Worm (Caenorhabditis elegans) whole organism, early embryonic: Measurements from ENCODE around the gene srd-33.

Experiments
- B0310.2 ChIP-seq: sonication (generic microtip); optimal IDR thresholded peaks from 2 replicates; lab custom pipeline; 2016; ENCODE audit warnings: mild to moderate bottlenecking, missing genetic modification characterization, missing compliant biosample characterization
- F13C5.2 ChIP-seq: sonication (generic microtip); optimal IDR thresholded peaks from 2 replicates; lab custom pipeline; 2017; ENCODE audit warnings: mild to moderate bottlenecking, missing genetic modification characterization, inconsistent platforms, missing compliant biosample characterization
- ama-1 ChIP-seq: fragments of 150-350 bp; optimal IDR thresholded peaks from 2 replicates; lab custom pipeline; 2014
- ceh-13 ChIP-seq: fragments of 200-800 bp; sonication (Bioruptor generic); optimal IDR thresholded peaks from 2 replicates; lab custom pipeline; 2018; ENCODE audit warnings: mild to moderate bottlenecking, missing genetic modification characterization, missing compliant biosample characterization
- ets-7 ChIP-seq: sonication (generic microtip); optimal IDR thresholded peaks from 2 replicates; lab custom pipeline; 2016; ENCODE audit warnings: missing genotype, missing genetic modification characterization, missing compliant biosample characterization
- flt-1 ChIP-seq: fragments of 200-800 bp; sonication (Bioruptor generic); IDR thresholded peaks from 2 replicates; pipeline ENCODE4 v1.3.6; 2022; ENCODE audit warnings: missing genetic modification characterization, missing compliant biosample characterization
- hmbx-1 ChIP-seq: sonication (generic microtip); optimal IDR thresholded peaks from 2 replicates; lab custom pipeline; 2016; ENCODE audit warnings: mild to moderate bottlenecking, missing genetic modification characterization, missing compliant biosample characterization
- hmg-4 ChIP-seq: fragments of 200-800 bp; sonication (Bioruptor generic); optimal IDR thresholded peaks from 2 replicates; lab custom pipeline; 2018; ENCODE audit warnings: mild to moderate bottlenecking, missing genetic modification characterization, missing compliant biosample characterization
- pes-1 ChIP-seq: fragments of 200-800 bp; sonication (Bioruptor generic); IDR thresholded peaks from 2 replicates; pipeline ENCODE4 v1.3.6; 2022; ENCODE audit warnings: missing genetic modification reagents, missing genetic modification characterization, missing compliant biosample characterization
- scrt-1 ChIP-seq: fragments of 200-800 bp; sonication (Bioruptor generic); IDR thresholded peaks from 2 replicates; pipeline ENCODE4 v1.3.6; 2022; ENCODE audit warnings: missing genetic modification characterization, missing compliant biosample characterization
- tbx-37 ChIP-seq: fragments of 200-800 bp; sonication (Bioruptor generic); conservative IDR thresholded peaks from 2 replicates; pipeline ENCODE4 v1.3.6; 2022; ENCODE audit warnings: missing genetic modification reagents, missing genetic modification characterization, missing compliant biosample characterization
- tra-4 ChIP-seq: sonication (generic microtip); optimal IDR thresholded peaks from 2 replicates; lab custom pipeline; 2017; ENCODE audit warnings: missing genetic modification characterization, missing compliant biosample characterization

ce11 chrV:4914879-4915278, 42.8 kb downstream of the srd-33 start, which contains the start of gene H23N18.6:
- TF ChIP-seq ama-1 = no peak
- TF ChIP-seq flt-1 (GFP tag; lab: Robert Waterston, UW) = no peak
- no peak for TF ChIP-seq ets-7 (tag; lab: Kevin White, UChicago)
- TF ChIP-seq B0310.2 = no peak
- TF ChIP-seq F13C5.2 (tag; lab: Kevin White, UChicago) = no peak
- TF ChIP-seq hmbx-1 (tag; lab: Kevin White, UChicago) = no peak
- TF ChIP-seq tra-4 (tag; lab: Kevin White, UChicago) = no peak
- no peak for TF ChIP-seq ceh-13
- TF ChIP-seq scrt-1 = no peak
- TF ChIP-seq hmg-4 = no peak
- TF ChIP-seq tbx-37 (GFP tag; lab: Robert Waterston, UW) = no peak
- no peak for TF ChIP-seq pes-1 (GFP tag; lab: Robert Waterston, UW)
